Worm (Caenorhabditis elegans) whole organism, L1 larva: ENCODE measurements around the gene scl-3.

Experiments used
- Y116A8C.19 ChIP-seq: sonication (generic microtip); optimal IDR thresholded peaks from 2 replicates; lab custom pipeline; 2016; ENCODE audit warnings: missing compliant biosample characterization, missing genetic modification characterization, borderline replicate concordance
- efl-1 ChIP-seq, 4 experiments: fragments of 150-350 bp; optimal IDR thresholded peaks in 3 of 4; peaks in 1 of 4; 1 replicate in 1 of 4; 2 replicates in 3 of 4; lab custom pipeline; 2014; ENCODE audit warnings: missing biosample characterization in 2 of 4, missing genetic modification characterization in 2 of 4, missing genetic modification reagents in 2 of 4
- elt-2 ChIP-seq: sonication (generic microtip); optimal IDR thresholded peaks from 2 replicates; lab custom pipeline; 2016; ENCODE audit warnings: missing genetic modification characterization, mild to moderate bottlenecking, inconsistent platforms, missing compliant biosample characterization, missing genetic modification reagents
- fkh-10 ChIP-seq: sonication (generic microtip); optimal IDR thresholded peaks from 2 replicates; lab custom pipeline; 2017; ENCODE audit warnings: missing biosample characterization, missing genetic modification reagents, missing genetic modification characterization
- mdl-1 ChIP-seq, 2 experiments: fragments of 150-350 bp; optimal IDR thresholded peaks; 2 replicates each; lab custom pipeline; 2014 to 2017; ENCODE audit warnings: missing biosample characterization in 2 of 2, missing genetic modification characterization in 2 of 2, inconsistent platforms in 1 of 2
- nhr-237 ChIP-seq: fragments of 150-350 bp; optimal IDR thresholded peaks from 2 replicates; lab custom pipeline; 2014; ENCODE audit warnings: missing biosample characterization, missing genetic modification characterization
- skn-1 ChIP-seq: fragments of 150-350 bp; optimal IDR thresholded peaks from 2 replicates; lab custom pipeline; 2014; ENCODE audit warnings: missing biosample characterization, missing genetic modification characterization
- xbp-1 ChIP-seq: sonication (generic microtip); optimal IDR thresholded peaks from 2 replicates; lab custom pipeline; 2016; ENCODE audit warnings: missing genetic modification characterization, missing compliant biosample characterization

- no peak for TF ChIP-seq elt-2 (tag; lab: Kevin White, UChicago)
- TF ChIP-seq xbp-1 (tag; lab: Kevin White, UChicago) = peak; percentile 13
- TF ChIP-seq mdl-1 (tag; optimal IDR thresholded peaks at IDR 0.05; lab: Kevin White, UChicago) = no peak
- no peak for TF ChIP-seq Y116A8C.19 (tag; lab: Kevin White, UChicago)
- TF ChIP-seq skn-1 = no peak
- TF ChIP-seq fkh-10 (GFP tag; lab: Kevin White, UChicago) = peak; percentile 69
- peak; percentile 15 to 18 for TF ChIP-seq efl-1 (optimal IDR thresholded peaks at IDR 0.05; lab: Kevin White, UChicago)
- TF ChIP-seq efl-1 (GFP tag; optimal IDR thresholded peaks at IDR 0.05 in 1 of 2; lab: Kevin White, UChicago) = peak in 1 of 2 experiments; percentile 86
- TF ChIP-seq nhr-237 (tag; lab: Kevin White, UChicago) = no peak
Measured at ce11 chrIV:13025853-13026343, 33.5 kb upstream of the scl-3 start.
